Fruit fly (Drosophila melanogaster): ENCODE results near the gene CG43349.

CG43349 gene

dm6 chr2L:1214465-1214864 is 14.5 kb downstream of the CG43349 start (continued):
- TF ChIP-seq sob (GFP tag; IDR thresholded peaks at IDR 0.05) (peak; percentile 44; the same call in 1 of the 2 replicates), gce (GFP tag; IDR thresholded peaks at IDR 0.05) (0 out of 3 replicates have a peak, but pooled peaks have one; percentile 44), CG9437 (GFP tag; optimal IDR thresholded peaks at IDR 0.05) (peak; percentile 8), wdn (GFP tag; IDR thresholded peaks at IDR 0.05) (0 out of 2 replicates have a peak, but pooled peaks have one; percentile 25), ttk (GFP tag; IDR thresholded peaks at IDR 0.05) (peak; percentile 49), CG14014 (GFP tag; IDR thresholded peaks at IDR 0.05) (0 out of 2 replicates have a peak, but pooled peaks have one; percentile 13), Optix (GFP tag; IDR thresholded peaks at IDR 0.05) (peak; percentile 46; the same call in 1 of the 3 replicates), CG7271 (tag; optimal IDR thresholded peaks at IDR 0.05) (no peak), ranshi (GFP tag; IDR thresholded peaks at IDR 0.05) (peak; percentile 61; the same call in 1 of the 2 replicates), so (GFP tag; IDR thresholded peaks at IDR 0.05) (0 out of 3 replicates have a peak, but pooled peaks have one; percentile 22), Jarid2 (GFP tag; optimal IDR thresholded peaks at IDR 0.05) (no peak), gem (tag; optimal IDR thresholded peaks at IDR 0.05) (peak; percentile 66), nmo (GFP tag; optimal IDR thresholded peaks at IDR 0.05) (peak; percentile 45), org-1 (GFP tag; optimal IDR thresholded peaks at IDR 0.05) (peak; percentile 18), Sox100B (GFP tag; optimal IDR thresholded peaks at IDR 0.05) (peak; percentile 17), C15 (GFP tag; IDR thresholded peaks at IDR 0.05) (0 out of 3 replicates have a peak, but pooled peaks have one; percentile 28), cwo (GFP tag; optimal IDR thresholded peaks at IDR 0.05) (peak; percentile 32), Hr78 (GFP tag; optimal IDR thresholded peaks at IDR 0.05) (no peak), NK7.1 (GFP tag; optimal IDR thresholded peaks at IDR 0.05) (no peak), Gsc (GFP tag; IDR thresholded peaks at IDR 0.05) (0 out of 2 replicates have a peak, but pooled peaks have one; percentile 16), E2f2 (GFP tag; IDR thresholded peaks at IDR 0.05) (no peak), al (GFP tag; IDR thresholded peaks at IDR 0.05) (0 out of 2 replicates have a peak, but pooled peaks have one; percentile 20), kah (GFP tag; optimal IDR thresholded peaks at IDR 0.05) (no peak), CG8281 (tag; optimal IDR thresholded peaks at IDR 0.05) (no peak), bcd (GFP tag; optimal IDR thresholded peaks at IDR 0.05) (peak; percentile 40), PHDP (tag; optimal IDR thresholded peaks at IDR 0.05) (peak; percentile 48), D (optimal IDR thresholded peaks at IDR 0.05) (no peak), D (GFP tag; optimal IDR thresholded peaks at IDR 0.05) (peak; percentile 7), CG14441 (GFP tag; IDR thresholded peaks at IDR 0.05) (peak; percentile 58), seq (GFP tag; IDR thresholded peaks at IDR 0.05) (peak; percentile 29; the same call in 1 of the 2 replicates), trh (GFP tag; optimal IDR thresholded peaks at IDR 0.05) (peak; percentile 4), ara (GFP tag; IDR thresholded peaks at IDR 0.05) (no peak; the same call in 1 of the 2 replicates), CG4730 (GFP tag; IDR thresholded peaks at IDR 0.05) (peak; percentile 30; the same call in 1 of the 2 replicates), CG34422 (GFP tag; IDR thresholded peaks at IDR 0.05) (peak; percentile 33; the same call in 1 of the 3 replicates), CG17385 (GFP tag; optimal IDR thresholded peaks at IDR 0.05) (peak; percentile 39), Med (GFP tag) (peak; percentile 65), CG11696 (GFP tag; IDR thresholded peaks at IDR 0.05) (0 out of 2 replicates have a peak, but pooled peaks have one; percentile 14), CG2712 (tag; optimal IDR thresholded peaks at IDR 0.05) (peak; percentile 58), croc (GFP tag; conservative IDR thresholded peaks at IDR 0.05) (no peak; the same call in 2 of the 3 replicates), CG12391 (tag; optimal IDR thresholded peaks at IDR 0.05) (peak; percentile 39), CG7928 (GFP tag; optimal IDR thresholded peaks at IDR 0.05) (no peak), ssp (GFP tag; IDR thresholded peaks at IDR 0.05) (peak; percentile 32; the same call in 1 of the 2 replicates), gfzf (GFP tag; optimal IDR thresholded peaks at IDR 0.05) (no peak), CG2875 (GFP tag; optimal IDR thresholded peaks at IDR 0.05) (peak; percentile 7), CG8765 (GFP tag; IDR thresholded peaks at IDR 0.05) (0 out of 2 replicates have a peak, but pooled peaks have one; percentile 28), CG9932 (GFP tag; IDR thresholded peaks at IDR 0.05) (0 out of 2 replicates have a peak, but pooled peaks have one; percentile 14), esg (GFP tag; conservative IDR thresholded peaks at IDR 0.05) (peak; percentile 55; the same call in 1 of the 2 replicates), sima (GFP tag; optimal IDR thresholded peaks at IDR 0.05) (no peak), CG17359 (tag; optimal IDR thresholded peaks at IDR 0.05) (peak; percentile 41), ken (GFP tag; IDR thresholded peaks at IDR 0.05) (0 out of 3 replicates have a peak, but pooled peaks have one; percentile 46)

Data from whole organism, embryonic.